Worm (Caenorhabditis elegans) whole organism, L2 larva: Measurements from ENCODE around the gene str-44.

ENCODE experiments used
- C34F6.9 ChIP-seq: fragments of 150-350 bp; optimal IDR thresholded peaks from 2 replicates; lab custom pipeline; 2014; ENCODE audit warnings: missing biosample characterization, missing genetic modification characterization
- F13H6.1 ChIP-seq: sonication (generic microtip); optimal IDR thresholded peaks from 2 replicates; lab custom pipeline; 2016; ENCODE audit warnings: missing genetic modification characterization, missing compliant biosample characterization
- R02D3.7 ChIP-seq: fragments of 150-350 bp; optimal IDR thresholded peaks from 2 replicates; lab custom pipeline; 2014; ENCODE audit warnings: missing biosample characterization, missing genetic modification characterization
- Y55F3AM.14 ChIP-seq: fragments of 200-800 bp; sonication (Bioruptor generic); optimal IDR thresholded peaks from 2 replicates; lab custom pipeline; 2018; ENCODE audit warnings: mild to moderate bottlenecking, missing genetic modification characterization, missing compliant biosample characterization
- ZK546.5 ChIP-seq: sonication (generic microtip); optimal IDR thresholded peaks from 2 replicates; lab custom pipeline; 2017; ENCODE audit warnings: missing biosample characterization, missing genetic modification characterization
- alr-1 ChIP-seq: fragments of 150-350 bp; optimal IDR thresholded peaks from 2 replicates; lab custom pipeline; 2014; ENCODE audit warnings: missing biosample characterization, missing genetic modification characterization
- ama-1 ChIP-seq: fragments of 150-350 bp; optimal IDR thresholded peaks from 2 replicates; lab custom pipeline; 2018; ENCODE audit warnings: inconsistent platforms
- blmp-1 ChIP-seq: sonication (generic microtip); optimal IDR thresholded peaks from 2 replicates; lab custom pipeline; 2017; ENCODE audit warnings: missing genetic modification characterization, mild to moderate bottlenecking, missing compliant biosample characterization, antibody characterized with exemption, moderate library complexity; ENCODE audit not compliant: insufficient read depth
- ceh-16 ChIP-seq: fragments of 150-350 bp; optimal IDR thresholded peaks from 2 replicates; lab custom pipeline; 2014; ENCODE audit warnings: missing biosample characterization, missing genetic modification characterization
- ceh-82 ChIP-seq: fragments of 150-350 bp; optimal IDR thresholded peaks from 2 replicates; lab custom pipeline; 2014; ENCODE audit warnings: missing biosample characterization, missing genetic modification characterization
- crh-2 ChIP-seq: sonication (generic microtip); optimal IDR thresholded peaks from 2 replicates; lab custom pipeline; 2017; ENCODE audit warnings: missing biosample characterization, missing genetic modification characterization
- egl-27 ChIP-seq: sonication (generic microtip); optimal IDR thresholded peaks from 3 replicates; lab custom pipeline; 2017; ENCODE audit warnings: missing biosample characterization, missing genetic modification reagents, missing genetic modification characterization
- elt-1 ChIP-seq: fragments of 150-350 bp; optimal IDR thresholded peaks from 2 replicates; lab custom pipeline; 2014; ENCODE audit warnings: missing biosample characterization, missing genetic modification characterization
- fos-1 ChIP-seq: fragments of 150-350 bp; optimal IDR thresholded peaks from 2 replicates; lab custom pipeline; 2014; ENCODE audit warnings: missing biosample characterization, missing genetic modification characterization
- gmeb-1 ChIP-seq: fragments of 150-350 bp; optimal IDR thresholded peaks from 2 replicates; lab custom pipeline; 2014; ENCODE audit warnings: missing biosample characterization, missing genetic modification characterization
- lin-11 ChIP-seq: fragments of 150-350 bp; sonication (generic microtip); optimal IDR thresholded peaks from 2 replicates; lab custom pipeline; 2014; ENCODE audit warnings: missing biosample characterization, missing genetic modification characterization, inconsistent platforms, mixed read lengths
- lin-39 ChIP-seq: fragments of 150-350 bp; optimal IDR thresholded peaks from 2 replicates; lab custom pipeline; 2014; ENCODE audit warnings: missing biosample characterization, missing genetic modification reagents, missing genetic modification characterization
- lsy-2 ChIP-seq, 2 experiments: fragments of 150-350 bp in 1 of 2; sonication (generic microtip) in 1 of 2; optimal IDR thresholded peaks; 2 replicates each; lab custom pipeline; 2014 to 2017; ENCODE audit warnings: missing biosample characterization in 2 of 2, missing genetic modification characterization in 2 of 2
- mbf-1 ChIP-seq: sonication (generic microtip); optimal IDR thresholded peaks from 2 replicates; lab custom pipeline; 2017; ENCODE audit warnings: missing biosample characterization, missing genetic modification characterization
- mdl-1 ChIP-seq, 2 experiments: fragments of 150-350 bp in 1 of 2; sonication (generic microtip) in 1 of 2; optimal IDR thresholded peaks; 2 replicates each; lab custom pipeline; 2017; ENCODE audit warnings: missing biosample characterization in 2 of 2, missing genetic modification characterization in 2 of 2
- nhr-10 ChIP-seq: sonication (generic microtip); optimal IDR thresholded peaks from 2 replicates; lab custom pipeline; 2017; ENCODE audit warnings: missing biosample characterization, missing genetic modification characterization
- nhr-11 ChIP-seq: fragments of 150-350 bp; optimal IDR thresholded peaks from 2 replicates; lab custom pipeline; 2014; ENCODE audit warnings: missing biosample characterization, missing genetic modification characterization
- nhr-129 ChIP-seq: fragments of 150-350 bp; optimal IDR thresholded peaks from 2 replicates; lab custom pipeline; 2014; ENCODE audit warnings: missing biosample characterization, missing genetic modification characterization
- nhr-21 ChIP-seq: fragments of 150-350 bp; optimal IDR thresholded peaks from 2 replicates; lab custom pipeline; 2014; ENCODE audit warnings: missing biosample characterization, missing genetic modification characterization
- nhr-23 ChIP-seq: fragments of 150-350 bp; optimal IDR thresholded peaks from 2 replicates; lab custom pipeline; 2014; ENCODE audit warnings: missing biosample characterization, missing genetic modification reagents, missing genetic modification characterization
- nhr-237 ChIP-seq: fragments of 150-350 bp; optimal IDR thresholded peaks from 2 replicates; lab custom pipeline; 2014; ENCODE audit warnings: missing biosample characterization, missing genetic modification characterization
- nhr-25 ChIP-seq: fragments of 150-350 bp; sonication (generic microtip); optimal IDR thresholded peaks from 3 replicates; lab custom pipeline; 2014; ENCODE audit warnings: missing biosample characterization, missing genetic modification characterization
- nhr-6 ChIP-seq: fragments of 150-350 bp; optimal IDR thresholded peaks from 2 replicates; lab custom pipeline; 2014; ENCODE audit warnings: missing biosample characterization, missing genetic modification characterization
- nhr-77 ChIP-seq: fragments of 150-350 bp; optimal IDR thresholded peaks from 2 replicates; lab custom pipeline; 2014; ENCODE audit warnings: missing biosample characterization, missing genetic modification characterization
- peb-1 ChIP-seq: fragments of 150-350 bp; optimal IDR thresholded peaks from 2 replicates; lab custom pipeline; 2014; ENCODE audit warnings: missing biosample characterization, missing genetic modification characterization
- sem-4 ChIP-seq: fragments of 150-350 bp; optimal IDR thresholded peaks from 2 replicates; lab custom pipeline; 2014; ENCODE audit warnings: missing biosample characterization, missing genetic modification reagents, missing genetic modification characterization
- skn-1 ChIP-seq: sonication (generic microtip); optimal IDR thresholded peaks from 2 replicates; lab custom pipeline; 2017; ENCODE audit warnings: missing biosample characterization, missing genetic modification characterization
- sma-3 ChIP-seq: sonication (generic microtip); optimal IDR thresholded peaks from 2 replicates; lab custom pipeline; 2016; ENCODE audit warnings: missing genetic modification reagents, missing genetic modification characterization, missing compliant biosample characterization
- sma-9 ChIP-seq, 2 experiments: fragments of 150-350 bp in 1 of 2; sonication (generic microtip) in 1 of 2; optimal IDR thresholded peaks; 2 replicates each; lab custom pipeline; 2014 to 2016; ENCODE audit warnings: missing genetic modification characterization in 2 of 2, mild to moderate bottlenecking in 1 of 2, missing biosample characterization in 1 of 2, missing compliant biosample characterization in 1 of 2, missing genetic modification reagents in 1 of 2, moderate library complexity in 1 of 2
- snpc-4 ChIP-seq: fragments of 150-350 bp; optimal IDR thresholded peaks from 2 replicates; lab custom pipeline; 2014; ENCODE audit warnings: missing biosample characterization, missing genetic modification characterization
- unc-39 ChIP-seq: fragments of 150-350 bp; optimal IDR thresholded peaks from 2 replicates; lab custom pipeline; 2014; ENCODE audit warnings: missing biosample characterization, missing genetic modification characterization
- unc-55 ChIP-seq: fragments of 150-350 bp; sonication (generic microtip); optimal IDR thresholded peaks from 3 replicates; lab custom pipeline; 2014; ENCODE audit warnings: missing biosample characterization, missing genetic modification reagents, missing genetic modification characterization
- unc-62 ChIP-seq: fragments of 150-350 bp; optimal IDR thresholded peaks from 2 replicates; lab custom pipeline; 2014; ENCODE audit warnings: missing biosample characterization, missing genetic modification reagents, missing genetic modification characterization
- zag-1 ChIP-seq: fragments of 150-350 bp; optimal IDR thresholded peaks from 2 replicates; lab custom pipeline; 2014; ENCODE audit warnings: missing biosample characterization, missing genetic modification characterization
- ztf-1 ChIP-seq: fragments of 200-800 bp; sonication (Bioruptor generic); conservative IDR thresholded peaks from 2 replicates; pipeline ENCODE4 v1.3.6; 2022; ENCODE audit warnings: missing genetic modification characterization, missing compliant biosample characterization
- ztf-11 ChIP-seq: sonication (generic microtip); optimal IDR thresholded peaks from 2 replicates; lab custom pipeline; 2017; ENCODE audit warnings: missing biosample characterization, missing genetic modification characterization
- ztf-4 ChIP-seq: fragments of 150-350 bp; optimal IDR thresholded peaks from 2 replicates; lab custom pipeline; 2014; ENCODE audit warnings: missing biosample characterization, missing genetic modification characterization

The str-44 gene

DNA sequence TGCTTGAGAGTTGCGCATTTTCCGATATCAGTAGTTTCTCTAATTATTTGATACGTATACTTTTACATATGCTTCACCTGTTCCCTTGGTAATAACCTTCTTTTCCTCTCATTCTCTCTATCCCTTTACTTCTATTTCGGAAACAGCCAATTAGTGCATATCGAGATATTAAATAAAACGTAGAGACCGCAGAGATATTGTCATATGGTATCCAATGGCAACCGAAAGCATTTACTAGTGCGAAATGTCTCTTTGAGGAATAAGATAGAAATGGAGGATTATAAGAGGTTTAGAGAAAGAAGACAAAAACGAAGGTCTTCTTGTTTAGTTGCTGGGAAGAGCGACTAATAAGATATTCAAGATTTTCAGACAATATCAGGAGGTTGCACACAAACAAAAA lies 20.6 kb upstream of the str-44 start, which contains the start of gene maph-9:
Gene maph-9, plus strand, starts transcription at position 273 of the 400 bp plus-strand sequence.
- peak; percentile 33 for TF ChIP-seq C34F6.9 (tag; lab: Kevin White, UChicago)
- TF ChIP-seq ceh-16 = no peak

DNA sequence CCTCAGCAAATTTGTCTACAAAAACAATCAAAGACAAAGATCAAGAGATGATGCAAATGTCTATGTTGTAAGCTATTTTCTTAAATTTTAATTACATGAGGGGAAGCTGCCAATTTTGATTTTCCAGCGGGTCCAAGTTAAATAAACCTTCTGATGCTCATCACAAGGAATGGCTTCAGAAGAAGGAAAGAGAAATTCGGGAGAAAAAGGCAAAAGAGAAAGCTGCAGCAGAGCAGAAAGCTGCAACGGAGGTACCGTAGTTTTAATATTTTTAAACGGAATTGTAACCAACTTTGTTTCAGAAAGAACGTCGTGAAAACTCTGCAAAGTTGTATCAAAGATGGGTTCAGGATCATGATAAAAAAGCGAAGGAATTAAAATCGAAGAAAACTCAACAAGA lies 18.8 kb upstream of the str-44 start:
- TF ChIP-seq ztf-4 (tag; lab: Kevin White, UChicago) (no peak), nhr-77 (tag; lab: Kevin White, UChicago) (no peak), nhr-21 (tag; lab: Kevin White, UChicago) (no peak), lsy-2 (tag; optimal IDR thresholded peaks at IDR 0.05; lab: Kevin White, UChicago) (no peak), ztf-11 (tag; lab: Kevin White, UChicago) (no peak), ceh-16 (no peak), egl-27 (tag; lab: Kevin White, UChicago) (no peak)

DNA sequence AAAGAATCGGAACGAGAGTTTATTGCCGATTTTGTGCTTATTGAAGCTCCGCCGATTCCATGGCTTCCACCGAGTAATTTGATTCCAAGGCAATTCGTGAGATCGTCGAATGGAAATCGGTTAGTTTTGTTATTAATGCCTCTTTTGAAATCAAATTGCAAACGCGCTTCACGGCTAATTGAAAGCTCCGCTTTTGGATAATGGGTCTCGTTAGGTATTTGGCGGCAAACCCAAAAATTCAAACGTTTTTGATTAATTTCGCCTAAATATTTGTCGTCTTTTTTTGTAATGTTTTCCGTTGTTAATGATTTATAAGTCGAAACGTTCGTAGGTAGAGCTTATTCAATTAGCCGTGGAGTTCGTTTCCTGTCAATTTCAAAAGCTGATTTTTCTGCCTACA lies 17.4 kb upstream of the str-44 start:
- no peak for TF ChIP-seq lin-11
- no peak for TF ChIP-seq C34F6.9 (tag; lab: Kevin White, UChicago)
- no peak for TF ChIP-seq skn-1 (tag; lab: Kevin White, UChicago)
- TF ChIP-seq mbf-1 (tag; lab: Kevin White, UChicago) = no peak
- no peak for TF ChIP-seq fos-1 (tag; lab: Kevin White, UChicago)
- no peak for TF ChIP-seq mdl-1 (tag; optimal IDR thresholded peaks at IDR 0.05; lab: Kevin White, UChicago)
- no peak for TF ChIP-seq unc-62 (GFP tag; lab: Kevin White, UChicago)
- no peak for TF ChIP-seq sem-4 (tag; lab: Kevin White, UChicago)
- no peak for TF ChIP-seq ceh-82 (tag; lab: Kevin White, UChicago)
- no peak for TF ChIP-seq gmeb-1 (tag; lab: Kevin White, UChicago)
- no peak for TF ChIP-seq R02D3.7 (tag; lab: Kevin White, UChicago)
- TF ChIP-seq unc-39 = no peak

DNA sequence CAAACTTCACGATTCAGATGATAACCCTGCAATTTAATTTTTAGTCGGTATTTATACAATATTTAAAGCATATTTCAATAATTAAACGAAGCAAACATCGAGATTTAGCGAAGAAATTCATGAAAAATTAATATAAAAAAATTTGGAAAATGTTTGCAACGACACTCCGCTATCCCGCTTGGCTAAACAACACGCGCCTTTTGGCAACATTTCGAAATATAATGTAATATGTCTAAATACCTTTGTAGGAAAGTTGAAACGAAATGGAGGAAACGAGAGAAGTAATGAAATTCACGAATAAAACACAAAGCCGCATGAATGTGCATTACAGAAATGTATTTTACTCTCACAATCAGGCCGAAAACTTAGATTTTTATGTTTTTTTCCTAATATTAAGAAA lies 11.3 kb upstream of the str-44 start, which contains the start of gene rpc-1:
Gene rpc-1, minus strand, starts transcription at position 26 of the 400 bp plus-strand sequence.
- TF ChIP-seq C34F6.9 (tag; lab: Kevin White, UChicago) (peak; percentile 63), nhr-23 (tag; lab: Kevin White, UChicago) (no peak), gmeb-1 (tag; lab: Kevin White, UChicago) (peak; percentile 83), alr-1 (tag; lab: Kevin White, UChicago) (no peak), sma-9 (GFP tag; optimal IDR thresholded peaks at IDR 0.05; lab: Kevin White, UChicago) (no peak), sma-9 (tag; optimal IDR thresholded peaks at IDR 0.05; lab: Kevin White, UChicago) (no peak), nhr-129 (tag; lab: Kevin White, UChicago) (peak; percentile 85), lsy-2 (tag; optimal IDR thresholded peaks at IDR 0.05; lab: Kevin White, UChicago) (peak in 1 of 2 experiments; percentile 56), elt-1 (tag; lab: Kevin White, UChicago) (no peak), ztf-4 (tag; lab: Kevin White, UChicago) (no peak), skn-1 (tag; lab: Kevin White, UChicago) (no peak), nhr-10 (tag; lab: Kevin White, UChicago) (no peak), F13H6.1 (tag; lab: Kevin White, UChicago) (no peak), crh-2 (tag; lab: Kevin White, UChicago) (no peak), mdl-1 (tag; optimal IDR thresholded peaks at IDR 0.05; lab: Kevin White, UChicago) (no peak), nhr-237 (tag; lab: Kevin White, UChicago) (no peak)

DNA sequence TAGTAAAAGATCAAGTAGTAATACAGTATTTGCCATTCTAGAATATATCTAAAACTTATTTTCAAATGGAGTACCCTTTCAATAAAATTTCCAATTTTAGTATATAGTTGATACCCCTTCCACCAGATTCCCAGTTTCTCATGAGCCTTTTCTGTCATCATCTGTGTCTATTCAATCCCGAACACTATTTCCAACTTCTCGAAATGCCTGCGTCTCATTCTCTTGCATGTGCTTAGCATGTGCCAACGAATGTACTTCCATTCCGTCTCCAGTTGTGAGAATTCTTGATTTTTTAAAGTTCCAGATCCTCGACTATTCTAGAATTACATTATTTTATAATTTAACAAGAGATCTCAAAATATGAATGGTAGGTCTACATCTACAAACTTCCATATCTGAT lies 10.4 kb upstream of the str-44 start, which contains the start of gene C42D4.18:
Gene C42D4.18, plus strand, starts transcription at position 231 of the 400 bp plus-strand sequence.
- TF ChIP-seq mdl-1 (tag; optimal IDR thresholded peaks at IDR 0.05; lab: Kevin White, UChicago) (peak in 1 of 2 experiments; percentile 37), alr-1 (tag; lab: Kevin White, UChicago) (no peak), Y55F3AM.14 (no peak), elt-1 (tag; lab: Kevin White, UChicago) (no peak), lin-39 (tag; lab: Kevin White, UChicago) (no peak), nhr-23 (tag; lab: Kevin White, UChicago) (no peak), sma-3 (GFP tag; lab: Kevin White, UChicago) (no peak), ztf-4 (tag; lab: Kevin White, UChicago) (no peak), peb-1 (tag; lab: Kevin White, UChicago) (no peak), lin-11 (no peak), ceh-82 (tag; lab: Kevin White, UChicago) (no peak), C34F6.9 (tag; lab: Kevin White, UChicago) (peak; percentile 62), nhr-25 (no peak), nhr-11 (no peak), ZK546.5 (tag; lab: Kevin White, UChicago) (no peak), blmp-1 (tag; lab: Kevin White, UChicago) (no peak), snpc-4 (no peak), zag-1 (no peak), nhr-129 (tag; lab: Kevin White, UChicago) (peak; percentile 26), nhr-21 (tag; lab: Kevin White, UChicago) (no peak), nhr-6 (tag; lab: Kevin White, UChicago) (no peak), ama-1 (lab: Kevin White, UChicago) (no peak), ztf-1 (GFP tag; lab: Robert Waterston, UW) (no peak), ceh-16 (no peak), unc-55 (peak; percentile 55), unc-62 (GFP tag; lab: Kevin White, UChicago) (no peak), gmeb-1 (tag; lab: Kevin White, UChicago) (no peak), sma-9 (GFP tag; optimal IDR thresholded peaks at IDR 0.05; lab: Kevin White, UChicago) (peak; percentile 36), sma-9 (tag; optimal IDR thresholded peaks at IDR 0.05; lab: Kevin White, UChicago) (no peak)
